Fruit fly (Drosophila melanogaster): ENCODE data around the gene Sol1.

Gene Sol1

DNA sequence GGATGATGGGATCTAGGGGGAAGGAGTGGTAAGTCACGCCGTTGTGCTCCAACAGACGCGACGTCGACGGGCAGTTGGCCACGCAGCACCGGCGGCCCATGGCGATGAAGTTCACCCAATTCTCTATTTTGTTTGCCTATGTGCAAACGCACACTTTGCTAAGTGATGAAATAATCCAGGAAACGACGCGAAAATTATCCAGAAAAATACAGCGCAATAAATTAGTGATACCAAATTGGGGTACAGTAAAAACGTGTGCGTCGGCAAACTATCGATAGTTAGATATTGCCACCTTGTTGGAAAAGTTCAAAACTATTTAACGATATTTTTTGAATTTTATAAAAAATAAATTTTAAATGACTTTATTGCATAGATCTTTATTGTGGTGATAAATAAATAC is 30.0 kb upstream of the Sol1 start, which contains the start of gene MBD-R2 (continued):
- TF ChIP-seq pzg (GFP tag; optimal IDR thresholded peaks at IDR 0.05) = peak; percentile 67
- TF ChIP-seq Dp (GFP tag; optimal IDR thresholded peaks at IDR 0.05) = peak; percentile 67
- TF ChIP-seq phol (tag; optimal IDR thresholded peaks at IDR 0.05) = peak; percentile 20
- no peak for TF ChIP-seq CG9817 (tag; optimal IDR thresholded peaks at IDR 0.05)
- peak; percentile 38 for TF ChIP-seq CG2712 (tag; optimal IDR thresholded peaks at IDR 0.05)
- peak; percentile 73 for TF ChIP-seq sens (GFP tag)
- TF ChIP-seq sr (GFP tag; IDR thresholded peaks at IDR 0.05) = no peak
- peak; percentile 67 for TF ChIP-seq Dref (GFP tag; IDR thresholded peaks at IDR 0.05)
- no peak for TF ChIP-seq CG17359 (tag; optimal IDR thresholded peaks at IDR 0.05)
- no peak for TF ChIP-seq dati (GFP tag; IDR thresholded peaks at IDR 0.05)
- TF ChIP-seq knrl (GFP tag; IDR thresholded peaks at IDR 0.05; ENCODE audit: partially characterized antibody) = peak; percentile 78
- TF ChIP-seq CG4404 (GFP tag; IDR thresholded peaks at IDR 0.05) = no peak
- TF ChIP-seq CG17328 (GFP tag; IDR thresholded peaks at IDR 0.05) = 0 out of 2 replicates have a peak, but pooled peaks have one; percentile 27
- no peak for TF ChIP-seq cad (GFP tag; optimal IDR thresholded peaks at IDR 0.05)
- TF ChIP-seq CG31441 (GFP tag; IDR thresholded peaks at IDR 0.05) = peak; percentile 25; the same call in 1 of the 2 replicates
- TF ChIP-seq CG2678 (tag; optimal IDR thresholded peaks at IDR 0.05) = no peak
- TF ChIP-seq CG34224 (GFP tag; IDR thresholded peaks at IDR 0.05; ENCODE audit: partially characterized antibody) = peak; percentile 66; the same call in 2 of the 3 replicates
- no peak for TF ChIP-seq stc (GFP tag; IDR thresholded peaks at IDR 0.05)
- peak; percentile 69 for TF ChIP-seq CG16813 (GFP tag; IDR thresholded peaks at IDR 0.05; ENCODE audit: partially characterized antibody)
- no peak for TF ChIP-seq CG30431 (GFP tag; optimal IDR thresholded peaks at IDR 0.05)
- TF ChIP-seq NFAT (GFP tag; IDR thresholded peaks at IDR 0.05) = no peak
- TF ChIP-seq Sin3A (optimal IDR thresholded peaks at IDR 0.05) = no peak
- TF ChIP-seq abd-A (tag; optimal IDR thresholded peaks at IDR 0.05) = no peak
- TF ChIP-seq gfzf (GFP tag; optimal IDR thresholded peaks at IDR 0.05) = peak; percentile 74
- no peak for TF ChIP-seq CG17829 (tag; optimal IDR thresholded peaks at IDR 0.05)
- TF ChIP-seq HmgD (GFP tag; optimal IDR thresholded peaks at IDR 0.05) = no peak
- no peak for TF ChIP-seq CG3726 (GFP tag; IDR thresholded peaks at IDR 0.05)
- no peak for TF ChIP-seq Gsc (GFP tag; IDR thresholded peaks at IDR 0.05)
- no peak for TF ChIP-seq Lpt (GFP tag; optimal IDR thresholded peaks at IDR 0.05)
- no peak for TF ChIP-seq CG15601 (tag; optimal IDR thresholded peaks at IDR 0.05)
- TF ChIP-seq CG18011 (GFP tag; optimal IDR thresholded peaks at IDR 0.05) = no peak
- TF ChIP-seq CG15073 (GFP tag; optimal IDR thresholded peaks at IDR 0.05) = no peak
- peak; percentile 65 for TF ChIP-seq stwl (tag; optimal IDR thresholded peaks at IDR 0.05)
- no peak for TF ChIP-seq Tbp (GFP tag; optimal IDR thresholded peaks at IDR 0.05)
- TF ChIP-seq GATAe (GFP tag; conservative IDR thresholded peaks at IDR 0.05) = no peak
- no peak for TF ChIP-seq CG8290 (GFP tag; optimal IDR thresholded peaks at IDR 0.05)
- no peak for TF ChIP-seq CG8290 (tag; optimal IDR thresholded peaks at IDR 0.05)
- TF ChIP-seq ssp (GFP tag; IDR thresholded peaks at IDR 0.05) = no peak
- no peak for TF ChIP-seq CG7357 (GFP tag; IDR thresholded peaks at IDR 0.05)
- TF ChIP-seq Mad (GFP tag; optimal IDR thresholded peaks at IDR 0.05) = no peak
- peak; percentile 52; the same call in 2 of the 3 replicates for TF ChIP-seq vnd (GFP tag; IDR thresholded peaks at IDR 0.05; ENCODE audit: partially characterized antibody)
- TF ChIP-seq fd102C (GFP tag; optimal IDR thresholded peaks at IDR 0.05) = no peak
- 0 out of 3 replicates have a peak, but pooled peaks have one; percentile 48 for TF ChIP-seq mld (GFP tag; IDR thresholded peaks at IDR 0.05; ENCODE audit: partially characterized antibody)
- TF ChIP-seq Jarid2 (GFP tag; optimal IDR thresholded peaks at IDR 0.05) = no peak
- peak; percentile 14 for TF ChIP-seq Max (GFP tag; optimal IDR thresholded peaks at IDR 0.05)
- TF ChIP-seq Xrp1 (GFP tag; IDR thresholded peaks at IDR 0.05) = 0 out of 2 replicates have a peak, but pooled peaks have one; percentile 16
- peak; percentile 35 for TF ChIP-seq Med (GFP tag)
- TF ChIP-seq ranshi (GFP tag; IDR thresholded peaks at IDR 0.05) = no peak
- no peak; the same call in none of the 2 replicates for TF ChIP-seq ato (GFP tag; IDR thresholded peaks at IDR 0.05; ENCODE audit: partially characterized antibody)
- TF ChIP-seq Stat92E (GFP tag; optimal IDR thresholded peaks at IDR 0.05) = no peak
- TF ChIP-seq CG7839 (tag; optimal IDR thresholded peaks at IDR 0.05) = no peak

All from whole organism, embryonic.